Worm (Caenorhabditis elegans): ENCODE measurements around the gene acr-25.

- no peak for TF ChIP-seq cnd-1 (tag; optimal IDR thresholded peaks at IDR 0.05)
- no peak for TF ChIP-seq nhr-237 (tag; optimal IDR thresholded peaks at IDR 0.05)
- TF ChIP-seq mab-5 (tag; optimal IDR thresholded peaks at IDR 0.05) = no peak
Observed at ce11 chrIV:6500433-6500832, 36.3 kb downstream of the acr-25 start.

All from whole organism, mixed stage, embryonic.